Worm (Caenorhabditis elegans): Measurements from ENCODE around the gene bus-18.
A peak's percentile ranks its signal among the peaks of the same experiment; 100 is the strongest.

The bus-18 gene

DNA sequence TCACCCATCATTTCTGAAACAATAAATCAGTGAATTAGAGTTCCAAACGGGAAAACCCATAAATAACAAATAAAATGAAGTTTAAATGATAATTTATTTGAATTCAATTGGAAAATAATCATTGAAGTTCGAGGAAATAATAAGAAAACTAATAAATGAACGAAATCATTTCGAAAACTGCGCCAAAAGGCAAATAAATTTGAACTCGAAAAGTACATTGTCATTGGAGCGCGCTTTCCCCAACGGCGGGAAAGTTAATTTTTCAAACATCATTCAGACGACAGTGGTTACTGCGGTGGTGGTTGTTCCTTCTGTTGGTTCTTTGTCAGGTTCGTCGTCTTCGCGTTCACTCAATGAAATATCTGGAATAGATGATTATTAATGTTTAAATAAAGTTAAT lies 40.1 kb upstream of the bus-18 start, which contains the start of gene npp-22 (continued):
- TF ChIP-seq nhr-90 (tag; optimal IDR thresholded peaks at IDR 0.05; ENCODE audit: poor library complexity) (peak; percentile 56), lsy-2 (tag; optimal IDR thresholded peaks at IDR 0.05) (peak; percentile 72 to 84), sox-4 (tag; optimal IDR thresholded peaks at IDR 0.05) (no peak), sptf-1 (tag; optimal IDR thresholded peaks at IDR 0.05) (no peak), nhr-11 (tag; optimal IDR thresholded peaks at IDR 0.05) (no peak), C04F5.9 (tag; optimal IDR thresholded peaks at IDR 0.05) (no peak), aly-2 (tag; optimal IDR thresholded peaks at IDR 0.05) (no peak), ets-5 (GFP tag; IDR thresholded peaks at IDR 0.05) (no peak), nhr-28 (tag; optimal IDR thresholded peaks at IDR 0.05) (no peak), lin-14 (GFP tag; optimal IDR thresholded peaks at IDR 0.05) (peak; percentile 63), zag-1 (tag; optimal IDR thresholded peaks at IDR 0.05) (no peak), grh-1 (GFP tag; IDR thresholded peaks at IDR 0.05) (no peak), hlh-17 (GFP tag; optimal IDR thresholded peaks at IDR 0.05; ENCODE audit: borderline replicate concordance) (no peak), ztf-4 (tag; optimal IDR thresholded peaks at IDR 0.05) (no peak), mep-1 (tag; optimal IDR thresholded peaks at IDR 0.05) (peak; percentile 45), nhr-85 (tag) (peak; percentile 65), Y116A8C.19 (tag; optimal IDR thresholded peaks at IDR 0.05; ENCODE audit: borderline replicate concordance) (no peak), nhr-84 (tag; optimal IDR thresholded peaks at IDR 0.05) (no peak), unc-30 (tag; optimal IDR thresholded peaks at IDR 0.05) (no peak), lin-35 (GFP tag; optimal IDR thresholded peaks at IDR 0.05) (peak; percentile 94 to 97), unc-98 (GFP tag; IDR thresholded peaks at IDR 0.05) (no peak), mef-2 (tag; optimal IDR thresholded peaks at IDR 0.05) (no peak), F16B12.6 (tag; optimal IDR thresholded peaks at IDR 0.05) (peak; percentile 30), efl-1 (optimal IDR thresholded peaks at IDR 0.05) (peak; percentile 96 to 99), efl-1 (GFP tag; optimal IDR thresholded peaks at IDR 0.05 in 1 of 2) (peak; percentile 96 to 100), nhr-71 (tag; optimal IDR thresholded peaks at IDR 0.05) (peak; percentile 72), nhr-20 (tag; optimal IDR thresholded peaks at IDR 0.05) (peak; percentile 75), ceh-63 (GFP tag; optimal IDR thresholded peaks at IDR 0.05) (no peak), tlp-1 (tag; optimal IDR thresholded peaks at IDR 0.05) (no peak), ceh-88 (GFP tag; IDR thresholded peaks at IDR 0.05) (no peak), egl-27 (tag; optimal IDR thresholded peaks at IDR 0.05) (no peak), lin-39 (tag; optimal IDR thresholded peaks at IDR 0.05) (no peak), nhr-19 (GFP tag; conservative IDR thresholded peaks at IDR 0.05) (peak; percentile 68), sup-37 (GFP tag; optimal IDR thresholded peaks at IDR 0.05) (no peak), unc-130 (tag; optimal IDR thresholded peaks at IDR 0.05) (peak; percentile 80), irx-1 (tag; optimal IDR thresholded peaks at IDR 0.05) (no peak), blmp-1 (tag; optimal IDR thresholded peaks at IDR 0.05) (peak; percentile 64), fos-1 (tag; optimal IDR thresholded peaks at IDR 0.05) (no peak), mdl-1 (tag; optimal IDR thresholded peaks at IDR 0.05) (peak in 1 of 2 experiments; percentile 30), C34B4.2 (tag; optimal IDR thresholded peaks at IDR 0.05) (no peak), nhr-237 (tag; optimal IDR thresholded peaks at IDR 0.05) (no peak), snpc-4 (tag; optimal IDR thresholded peaks at IDR 0.05) (peak; percentile 36), mab-9 (GFP tag; IDR thresholded peaks at IDR 0.05) (no peak), ama-1 (optimal IDR thresholded peaks at IDR 0.05) (no peak), nhr-12 (tag; optimal IDR thresholded peaks at IDR 0.05) (no peak), snu-23 (GFP tag; optimal IDR thresholded peaks at IDR 0.05) (peak; percentile 56), ceh-90 (tag; optimal IDR thresholded peaks at IDR 0.05) (no peak), elt-2 (tag; optimal IDR thresholded peaks at IDR 0.05) (no peak), zip-4 (GFP tag; optimal IDR thresholded peaks at IDR 0.05) (no peak), vab-15 (tag; optimal IDR thresholded peaks at IDR 0.05) (no peak), nhr-77 (tag; optimal IDR thresholded peaks at IDR 0.05) (peak; percentile 22), unc-62 (GFP tag; optimal IDR thresholded peaks at IDR 0.05) (no peak), pax-3 (tag; optimal IDR thresholded peaks at IDR 0.05) (no peak), xbp-1 (tag; optimal IDR thresholded peaks at IDR 0.05) (peak; percentile 65), nhr-47 (tag; optimal IDR thresholded peaks at IDR 0.05) (peak; percentile 68), unc-86 (tag; optimal IDR thresholded peaks at IDR 0.05) (peak; percentile 33)

All from whole organism, L1 larva.